Fruit fly (Drosophila melanogaster): ENCODE results near the gene Usp30.

The Usp30 gene

DNA sequence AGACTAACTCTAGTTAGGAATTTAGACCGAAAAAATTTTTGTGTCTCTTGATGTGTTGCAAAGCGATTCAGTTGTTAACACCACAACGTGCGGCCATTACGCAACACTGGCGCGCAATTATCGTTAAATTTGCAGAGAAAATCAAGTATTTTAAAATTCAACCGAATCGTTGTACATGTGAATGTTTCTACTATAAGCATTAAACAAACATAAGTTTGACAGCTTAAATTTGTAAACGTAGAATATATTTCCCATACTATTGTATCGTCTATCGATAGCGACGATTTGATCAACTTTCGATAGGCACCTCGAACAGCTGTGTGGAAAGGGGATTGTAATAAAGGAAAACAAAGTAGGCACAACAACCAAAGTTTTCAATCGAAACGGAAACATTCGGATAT, at the start of gene Usp30, which contains the start of gene CG16721:
TSS of gene Usp30 (minus strand) at position 245 of the 401 bp plus-strand sequence.
TSS of gene CG16721 (plus strand) at position 327 of the 401 bp plus-strand sequence.
- TF ChIP-seq cnc (optimal IDR thresholded peaks at IDR 0.05) (no peak), Hr96 (GFP tag; optimal IDR thresholded peaks at IDR 0.05) (no peak), CG11617 (GFP tag; optimal IDR thresholded peaks at IDR 0.05) (peak; percentile 69), ovo (GFP tag; optimal IDR thresholded peaks at IDR 0.05) (peak; percentile 55), CG14711 (tag; optimal IDR thresholded peaks at IDR 0.05) (peak; percentile 76), bab1 (GFP tag; optimal IDR thresholded peaks at IDR 0.05) (peak; percentile 80), CG12768 (GFP tag; optimal IDR thresholded peaks at IDR 0.05) (peak; percentile 68), CG33017 (tag; optimal IDR thresholded peaks at IDR 0.05) (peak; percentile 71), pad (GFP tag; optimal IDR thresholded peaks at IDR 0.05) (peak; percentile 83), CG7045 (GFP tag; optimal IDR thresholded peaks at IDR 0.05) (peak; percentile 22), CG7101 (tag; optimal IDR thresholded peaks at IDR 0.05) (peak; percentile 85), Mnt (GFP tag; optimal IDR thresholded peaks at IDR 0.05) (peak; percentile 86), cic (GFP tag; optimal IDR thresholded peaks at IDR 0.05) (peak; percentile 48), toe (GFP tag; optimal IDR thresholded peaks at IDR 0.05) (peak; percentile 37), Crg-1 (GFP tag; optimal IDR thresholded peaks at IDR 0.05) (peak; percentile 95), kay (GFP tag; ENCODE audit: borderline replicate concordance) (no peak), tj (GFP tag; optimal IDR thresholded peaks at IDR 0.05) (peak; percentile 24), CG1620 (GFP tag; optimal IDR thresholded peaks at IDR 0.05) (peak; percentile 89), CG5204 (GFP tag; optimal IDR thresholded peaks at IDR 0.05) (no peak), Clk (GFP tag; optimal IDR thresholded peaks at IDR 0.05) (no peak)

dm6 chrX:5926718-5927117, 47.1 kb upstream of the Usp30 start:
- no peak for TF ChIP-seq Hr96 (GFP tag; optimal IDR thresholded peaks at IDR 0.05)
- no peak for TF ChIP-seq cic (GFP tag; optimal IDR thresholded peaks at IDR 0.05)
- TF ChIP-seq pad (GFP tag; optimal IDR thresholded peaks at IDR 0.05), result no peak
- peak; percentile 4 for TF ChIP-seq CG14711 (tag; optimal IDR thresholded peaks at IDR 0.05)
- TF ChIP-seq tj (GFP tag; optimal IDR thresholded peaks at IDR 0.05), result peak; percentile 1
- peak; percentile 73 for TF ChIP-seq bab1 (GFP tag; optimal IDR thresholded peaks at IDR 0.05)
- TF ChIP-seq cnc (optimal IDR thresholded peaks at IDR 0.05), result no peak
- TF ChIP-seq CG5204 (GFP tag; optimal IDR thresholded peaks at IDR 0.05), result no peak
- TF ChIP-seq ovo (GFP tag; optimal IDR thresholded peaks at IDR 0.05), result no peak
- no peak for TF ChIP-seq toe (GFP tag; optimal IDR thresholded peaks at IDR 0.05)

DNA sequence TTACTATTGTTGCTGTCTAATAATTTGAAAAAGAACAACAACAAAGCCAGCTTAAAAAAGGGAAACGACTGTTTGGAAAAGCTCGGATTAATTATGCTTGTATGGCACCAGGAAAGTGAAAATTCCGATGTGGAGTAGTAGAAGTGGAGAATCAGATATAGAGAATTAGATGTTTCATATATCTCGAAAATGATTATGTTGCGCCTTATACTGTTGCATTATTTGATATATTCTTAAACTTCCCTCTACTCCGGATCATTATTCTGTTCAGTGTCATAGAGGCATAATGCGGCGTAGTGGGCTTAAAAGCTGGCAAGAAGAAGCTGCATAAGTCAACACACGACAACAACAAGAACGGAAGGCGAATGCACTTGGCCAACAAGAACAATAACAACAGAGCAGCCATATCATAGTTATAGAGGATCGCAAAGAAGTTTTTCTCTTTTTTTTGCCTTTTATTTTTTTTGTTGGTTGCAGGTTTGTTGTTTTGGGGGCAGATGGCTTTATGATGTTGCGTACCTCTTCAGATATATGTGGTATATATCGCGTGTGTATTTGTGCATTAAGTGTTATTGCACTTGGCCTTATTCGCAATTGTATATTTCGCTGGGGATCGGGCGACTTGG, 46.3 kb upstream of the Usp30 start:
- no peak for TF ChIP-seq tj (GFP tag; optimal IDR thresholded peaks at IDR 0.05)
- peak; percentile 78 for TF ChIP-seq bab1 (GFP tag; optimal IDR thresholded peaks at IDR 0.05)
- TF ChIP-seq Crg-1 (GFP tag; optimal IDR thresholded peaks at IDR 0.05), result no peak
- TF ChIP-seq CG11617 (GFP tag; optimal IDR thresholded peaks at IDR 0.05), result no peak
- TF ChIP-seq CG14711 (tag; optimal IDR thresholded peaks at IDR 0.05), result peak; percentile 59
- TF ChIP-seq CG5204 (GFP tag; optimal IDR thresholded peaks at IDR 0.05), result no peak
- no peak for TF ChIP-seq Mnt (GFP tag; optimal IDR thresholded peaks at IDR 0.05)
- TF ChIP-seq cic (GFP tag; optimal IDR thresholded peaks at IDR 0.05), result no peak
- TF ChIP-seq pad (GFP tag; optimal IDR thresholded peaks at IDR 0.05), result no peak
- TF ChIP-seq CG1620 (GFP tag; optimal IDR thresholded peaks at IDR 0.05), result no peak
- no peak for TF ChIP-seq kay (GFP tag; ENCODE audit: borderline replicate concordance)
- TF ChIP-seq CG7101 (tag; optimal IDR thresholded peaks at IDR 0.05), result no peak
- TF ChIP-seq toe (GFP tag; optimal IDR thresholded peaks at IDR 0.05), result no peak

- TF ChIP-seq CG11617 (GFP tag; optimal IDR thresholded peaks at IDR 0.05), result no peak
- no peak for TF ChIP-seq kay (GFP tag; ENCODE audit: borderline replicate concordance)
- TF ChIP-seq tj (GFP tag; optimal IDR thresholded peaks at IDR 0.05), result no peak
- no peak for TF ChIP-seq CG7045 (GFP tag; optimal IDR thresholded peaks at IDR 0.05)
- no peak for TF ChIP-seq toe (GFP tag; optimal IDR thresholded peaks at IDR 0.05)
- TF ChIP-seq pad (GFP tag; optimal IDR thresholded peaks at IDR 0.05), result no peak
- no peak for TF ChIP-seq CG14711 (tag; optimal IDR thresholded peaks at IDR 0.05)
- TF ChIP-seq CG1620 (GFP tag; optimal IDR thresholded peaks at IDR 0.05), result no peak
- TF ChIP-seq CG5204 (GFP tag; optimal IDR thresholded peaks at IDR 0.05), result no peak
Observed at dm6 chrX:5924378-5924777, 44.8 kb upstream of the Usp30 start.

dm6 chrX:5923124-5923523, 43.5 kb upstream of the Usp30 start:
- TF ChIP-seq bab1 (GFP tag; optimal IDR thresholded peaks at IDR 0.05), result no peak
- TF ChIP-seq CG7101 (tag; optimal IDR thresholded peaks at IDR 0.05), result no peak
- TF ChIP-seq Hr96 (GFP tag; optimal IDR thresholded peaks at IDR 0.05), result no peak
- no peak for TF ChIP-seq cic (GFP tag; optimal IDR thresholded peaks at IDR 0.05)
- TF ChIP-seq CG11617 (GFP tag; optimal IDR thresholded peaks at IDR 0.05), result no peak
- TF ChIP-seq CG33017 (tag; optimal IDR thresholded peaks at IDR 0.05), result no peak
- TF ChIP-seq Clk (GFP tag; optimal IDR thresholded peaks at IDR 0.05), result no peak
- no peak for TF ChIP-seq kay (GFP tag; ENCODE audit: borderline replicate concordance)
- no peak for TF ChIP-seq pad (GFP tag; optimal IDR thresholded peaks at IDR 0.05)
- no peak for TF ChIP-seq Crg-1 (GFP tag; optimal IDR thresholded peaks at IDR 0.05)
- no peak for TF ChIP-seq Mnt (GFP tag; optimal IDR thresholded peaks at IDR 0.05)
- TF ChIP-seq CG7045 (GFP tag; optimal IDR thresholded peaks at IDR 0.05), result no peak
- no peak for TF ChIP-seq tj (GFP tag; optimal IDR thresholded peaks at IDR 0.05)
- TF ChIP-seq CG1620 (GFP tag; optimal IDR thresholded peaks at IDR 0.05), result no peak
- no peak for TF ChIP-seq CG5204 (GFP tag; optimal IDR thresholded peaks at IDR 0.05)
- TF ChIP-seq toe (GFP tag; optimal IDR thresholded peaks at IDR 0.05), result no peak
- TF ChIP-seq CG14711 (tag; optimal IDR thresholded peaks at IDR 0.05), result no peak
- no peak for TF ChIP-seq CG12768 (GFP tag; optimal IDR thresholded peaks at IDR 0.05)
- no peak for TF ChIP-seq ovo (GFP tag; optimal IDR thresholded peaks at IDR 0.05)
- no peak for TF ChIP-seq cnc (optimal IDR thresholded peaks at IDR 0.05)

dm6 chrX:5922057-5922456, 42.5 kb upstream of the Usp30 start:
- TF ChIP-seq CG7045 (GFP tag; optimal IDR thresholded peaks at IDR 0.05) (no peak), Clk (GFP tag; optimal IDR thresholded peaks at IDR 0.05) (no peak), toe (GFP tag; optimal IDR thresholded peaks at IDR 0.05) (no peak)

All from whole organism, adult.